Worm (Caenorhabditis elegans) whole organism, L4/young adult: ENCODE data around the gene lys-10.
"Not testable (repeated sequence)": the region's sequence is repeated elsewhere in the genome, so short reads cannot be mapped to it uniquely, and the experiment has no call there.

Experiments
- W03F9.2 ChIP-seq: fragments of 150-350 bp; optimal IDR thresholded peaks from 2 replicates; lab custom pipeline; 2014; ENCODE audit warnings: missing biosample characterization, missing genetic modification characterization
- dao-5 ChIP-seq: sonication (generic microtip); optimal IDR thresholded peaks from 2 replicates; lab custom pipeline; 2016; ENCODE audit warnings: missing genotype, missing genetic modification characterization, moderate library complexity, missing compliant biosample characterization
- him-1 ChIP-seq: sonication (generic microtip); optimal IDR thresholded peaks from 2 replicates; lab custom pipeline; 2016; ENCODE audit warnings: missing genotype, missing genetic modification reagents, missing genetic modification characterization, missing compliant biosample characterization

lys-10 gene

ce11 chrIV:8347051-8347450, 14.4 kb downstream of the lys-10 start, which contains the start of the genes F17E9.18 and F17E9.15:
F17E9.18 (minus strand) TSS chrIV:8347151.
F17E9.15 (plus strand) TSS chrIV:8347418.
- no peak for TF ChIP-seq him-1 (tag; lab: Kevin White, UChicago)
- TF ChIP-seq W03F9.2 (tag; lab: Kevin White, UChicago) = no peak
- TF ChIP-seq dao-5 (tag; lab: Kevin White, UChicago) = no peak

DNA sequence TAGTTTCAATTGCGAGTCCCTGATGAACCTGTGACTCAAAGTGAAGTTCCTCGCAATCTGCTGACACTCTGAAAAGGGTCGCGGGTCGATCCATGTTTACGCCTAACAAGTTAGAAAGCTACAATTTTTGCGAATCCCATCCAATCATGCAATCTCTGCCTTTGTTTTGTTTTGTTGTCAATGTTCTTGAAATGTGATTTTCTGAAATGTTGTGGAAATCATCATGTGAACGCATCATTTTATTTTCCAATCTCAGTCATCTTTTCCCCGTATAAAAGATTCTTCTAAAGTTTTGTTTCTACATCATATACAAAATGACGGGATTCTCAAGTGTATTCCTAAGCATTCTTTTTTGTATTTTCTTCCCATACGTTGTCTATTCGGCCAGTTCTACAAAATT, 15.4 kb downstream of the lys-10 start, which contains the start of gene F17E9.4:
Gene F17E9.4 (plus strand): TSS at position 301 of the 400 bp plus-strand sequence.
- TF ChIP-seq him-1 (tag; lab: Kevin White, UChicago) (no peak), W03F9.2 (tag; lab: Kevin White, UChicago) (no peak), dao-5 (tag; lab: Kevin White, UChicago) (no peak)

- TF ChIP-seq him-1, dao-5, W03F9.2 (tag; lab: Kevin White, UChicago): not testable (repeated sequence)
Observed at ce11 chrIV:8352036-8352435, 19.4 kb downstream of the lys-10 start, which contains the start of gene F17E9.16. F17E9.16 (plus strand) TSS chrIV:8352336.

DNA sequence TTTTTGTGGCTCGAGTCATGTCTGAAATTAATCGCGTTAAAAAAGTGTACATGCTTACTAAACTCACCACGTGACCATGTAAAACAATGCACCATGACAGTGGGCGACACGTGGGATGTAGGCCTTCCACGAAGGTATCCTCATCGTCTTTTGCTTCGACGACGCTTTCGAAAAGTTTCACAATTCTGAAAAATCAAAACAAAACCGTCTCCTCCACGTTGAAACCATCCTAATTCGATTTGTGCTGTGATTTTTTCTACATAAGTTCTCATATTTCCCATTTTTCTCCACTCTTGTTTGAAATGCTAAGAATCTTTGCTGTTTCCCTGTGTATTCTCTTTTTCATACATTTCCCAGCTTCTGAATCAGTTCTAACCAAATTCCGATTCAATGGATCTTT, 21.9 kb downstream of the lys-10 start, which contains the start of gene F17E9.3:
Gene F17E9.3 (plus strand): TSS at position 301 of the 400 bp plus-strand sequence.
- no peak for TF ChIP-seq W03F9.2 (tag; lab: Kevin White, UChicago)
- TF ChIP-seq dao-5 (tag; lab: Kevin White, UChicago) = no peak
- no peak for TF ChIP-seq him-1 (tag; lab: Kevin White, UChicago)

DNA sequence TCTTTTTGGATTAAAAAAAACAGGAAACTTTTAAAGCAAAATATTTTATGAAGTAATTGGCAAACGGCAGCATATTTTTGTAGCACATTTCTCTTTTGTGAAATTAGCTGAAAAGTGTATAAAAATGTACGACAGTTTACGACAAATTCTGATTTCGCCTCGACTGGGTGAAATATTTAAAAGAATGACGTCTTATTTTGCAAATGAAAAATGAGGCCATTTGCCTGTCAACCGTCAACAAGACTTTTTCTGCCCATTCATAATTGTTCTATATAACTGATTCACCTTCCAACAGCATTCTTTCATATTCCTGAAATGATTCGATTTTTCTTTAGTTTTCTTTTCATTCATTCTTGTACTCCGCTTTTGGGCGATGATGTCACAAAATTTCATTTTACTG, 23.0 kb downstream of the lys-10 start, which contains the start of the genes F17E9.2 and col-116:
Gene F17E9.2 (plus strand): TSS at position 301 of the 400 bp plus-strand sequence.
Gene col-116 (plus strand): TSS at position 315 of the 400 bp plus-strand sequence.
- TF ChIP-seq dao-5 (tag; lab: Kevin White, UChicago) (no peak), him-1 (tag; lab: Kevin White, UChicago) (no peak)

- TF ChIP-seq W03F9.2 (tag; lab: Kevin White, UChicago) (no peak), dao-5 (tag; lab: Kevin White, UChicago) (no peak), him-1 (tag; lab: Kevin White, UChicago) (no peak)
Observed at ce11 chrIV:8357299-8357698, 24.7 kb downstream of the lys-10 start.

- TF ChIP-seq dao-5 (tag; lab: Kevin White, UChicago) (no peak), him-1 (tag; lab: Kevin White, UChicago) (no peak), W03F9.2 (tag; lab: Kevin White, UChicago) (no peak)
Observed at ce11 chrIV:8358492-8358891, 25.9 kb downstream of the lys-10 start, which contains the start of gene D2096.13. D2096.13 (minus strand) TSS chrIV:8358592.

ce11 chrIV:8359716-8360407, 27.2 kb downstream of the lys-10 start, which contains the start of gene D2096.5:
D2096.5 (minus strand) TSS chrIV:8359766.
- TF ChIP-seq him-1 (tag; lab: Kevin White, UChicago) (no peak), W03F9.2 (tag; lab: Kevin White, UChicago) (no peak), dao-5 (tag; lab: Kevin White, UChicago) (no peak)

ce11 chrIV:8360817-8361216, 28.2 kb downstream of the lys-10 start, which contains the start of gene sqv-1:
sqv-1 (plus strand) TSS chrIV:8361117.
- no peak for TF ChIP-seq dao-5 (tag; lab: Kevin White, UChicago)
- no peak for TF ChIP-seq him-1 (tag; lab: Kevin White, UChicago)

ce11 chrIV:8363163-8363562, 30.5 kb downstream of the lys-10 start, which contains the start of gene D2096.12:
D2096.12 (plus strand) TSS chrIV:8363463.
- TF ChIP-seq him-1 (tag; lab: Kevin White, UChicago) = no peak
- TF ChIP-seq W03F9.2 (tag; lab: Kevin White, UChicago) = no peak
- TF ChIP-seq dao-5 (tag; lab: Kevin White, UChicago) = no peak

DNA sequence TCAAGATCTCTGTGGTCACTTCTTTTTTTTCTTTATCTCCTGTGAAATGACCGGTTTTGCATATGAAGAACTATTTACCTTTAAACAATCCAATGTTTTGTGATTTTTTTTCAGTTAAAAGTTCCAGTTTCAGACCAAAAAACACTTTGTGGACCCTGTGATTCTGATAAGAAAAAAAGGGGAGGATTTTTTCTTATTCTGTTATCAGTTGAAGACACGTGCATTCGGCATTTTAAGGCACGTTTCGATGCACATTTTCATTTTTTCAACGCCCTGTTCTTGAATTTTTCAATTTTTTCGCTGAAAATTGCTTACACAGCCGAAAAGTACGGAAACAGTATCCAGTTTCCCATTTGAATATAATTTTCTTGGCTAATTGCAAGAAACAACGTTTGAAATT, 33.7 kb downstream of the lys-10 start, which contains the start of gene aagr-1:
Gene aagr-1 (plus strand): TSS at position 227 of the 400 bp plus-strand sequence.
- TF ChIP-seq dao-5 (tag; lab: Kevin White, UChicago) (no peak), him-1 (tag; lab: Kevin White, UChicago) (no peak), W03F9.2 (tag; lab: Kevin White, UChicago) (no peak)

DNA sequence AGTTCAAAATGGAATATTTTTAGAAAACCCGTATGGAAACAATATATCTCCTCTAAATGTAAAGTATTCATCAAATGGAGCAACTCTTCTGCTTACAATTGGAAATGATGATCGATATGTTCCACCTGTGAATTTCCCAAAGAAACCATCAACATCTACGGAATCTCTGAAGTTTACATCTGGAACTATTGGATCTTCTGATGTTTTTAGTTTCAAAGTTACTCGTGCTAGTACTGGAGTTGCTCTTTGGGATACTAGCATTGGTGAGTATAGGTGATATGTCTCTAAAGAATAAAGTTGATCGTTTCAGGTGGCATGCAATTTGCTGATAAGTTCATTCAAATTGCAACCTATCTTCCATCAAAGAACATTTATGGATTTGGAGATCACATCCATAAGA, 35.3 kb downstream of the lys-10 start:
- TF ChIP-seq dao-5 (tag; lab: Kevin White, UChicago) (no peak), him-1 (tag; lab: Kevin White, UChicago) (no peak), W03F9.2 (tag; lab: Kevin White, UChicago) (no peak)

- TF ChIP-seq dao-5 (tag; lab: Kevin White, UChicago) (no peak), W03F9.2 (tag; lab: Kevin White, UChicago) (no peak), him-1 (tag; lab: Kevin White, UChicago) (no peak)
Observed at ce11 chrIV:8369135-8369534, 36.5 kb downstream of the lys-10 start, which contains the start of gene D2096.6. D2096.6 (minus strand) TSS chrIV:8369235.
